Worm (Caenorhabditis elegans) whole organism, L1 larva: Measurements from ENCODE around the gene F19H6.5.
A peak's percentile ranks its signal among the peaks of the same experiment; 100 is the strongest.

ENCODE experiments used
- C04F5.9 ChIP-seq: sonication (generic microtip); optimal IDR thresholded peaks from 2 replicates; lab custom pipeline; 2016; ENCODE audit warnings: missing genetic modification characterization, missing compliant biosample characterization
- C16A3.4 ChIP-seq: fragments of 150-350 bp; optimal IDR thresholded peaks from 2 replicates; lab custom pipeline; 2014; ENCODE audit warnings: missing biosample characterization, missing genetic modification characterization
- C34B4.2 ChIP-seq: sonication (generic microtip); optimal IDR thresholded peaks from 2 replicates; lab custom pipeline; 2017; ENCODE audit warnings: mild to moderate bottlenecking, missing genetic modification characterization, missing compliant biosample characterization
- F16B12.6 ChIP-seq: fragments of 150-350 bp; optimal IDR thresholded peaks from 2 replicates; lab custom pipeline; 2014; ENCODE audit warnings: missing biosample characterization, missing genetic modification characterization
- Y116A8C.19 ChIP-seq: sonication (generic microtip); optimal IDR thresholded peaks from 2 replicates; lab custom pipeline; 2016; ENCODE audit warnings: missing compliant biosample characterization, missing genetic modification characterization, borderline replicate concordance
- aha-1 ChIP-seq: fragments of 150-350 bp; optimal IDR thresholded peaks from 2 replicates; lab custom pipeline; 2014; ENCODE audit warnings: missing biosample characterization, missing genetic modification characterization
- alr-1 ChIP-seq: fragments of 200-800 bp; sonication (Bioruptor generic); optimal IDR thresholded peaks from 2 replicates; lab custom pipeline; 2018; ENCODE audit warnings: borderline replicate concordance, mild to moderate bottlenecking, missing genetic modification characterization, missing compliant biosample characterization
- aly-2 ChIP-seq: fragments of 150-350 bp; optimal IDR thresholded peaks from 2 replicates; lab custom pipeline; 2014; ENCODE audit warnings: missing biosample characterization, missing genetic modification characterization
- ceh-8 ChIP-seq: fragments of 200-800 bp; sonication (Bioruptor generic); optimal IDR thresholded peaks from 2 replicates; lab custom pipeline; 2018; ENCODE audit warnings: mild to moderate bottlenecking, missing genetic modification characterization, moderate library complexity, missing compliant biosample characterization
- ceh-88 ChIP-seq: fragments of 200-800 bp; sonication (Bioruptor generic); IDR thresholded peaks from 2 replicates; pipeline ENCODE4 v1.3.6; 2022; ENCODE audit warnings: missing genetic modification characterization, missing compliant biosample characterization
- ceh-90 ChIP-seq: sonication (generic microtip); optimal IDR thresholded peaks from 2 replicates; lab custom pipeline; 2016; ENCODE audit warnings: missing genetic modification characterization, missing compliant biosample characterization
- ces-1 ChIP-seq: fragments of 150-350 bp; optimal IDR thresholded peaks from 2 replicates; lab custom pipeline; 2014; ENCODE audit warnings: missing biosample characterization, missing genetic modification reagents, missing genetic modification characterization
- efl-1 ChIP-seq, 4 experiments: fragments of 150-350 bp; optimal IDR thresholded peaks in 3 of 4; peaks in 1 of 4; 1 replicate in 1 of 4; 2 replicates in 3 of 4; lab custom pipeline; 2014; ENCODE audit warnings: missing biosample characterization in 2 of 4, missing genetic modification characterization in 2 of 4, missing genetic modification reagents in 2 of 4
- egl-13 ChIP-seq: sonication (generic microtip); optimal IDR thresholded peaks from 2 replicates; lab custom pipeline; 2016; ENCODE audit warnings: missing genotype, missing genetic modification reagents, missing genetic modification characterization, missing compliant biosample characterization
- egl-27 ChIP-seq, 2 experiments: fragments of 150-350 bp in 1 of 2; sonication (generic microtip); optimal IDR thresholded peaks; 3 replicates each; lab custom pipeline; 2017 to 2018; ENCODE audit warnings: missing biosample characterization in 2 of 2, missing genetic modification characterization in 2 of 2, missing genetic modification reagents in 2 of 2
- elt-2 ChIP-seq: sonication (generic microtip); optimal IDR thresholded peaks from 2 replicates; lab custom pipeline; 2016; ENCODE audit warnings: missing genetic modification characterization, mild to moderate bottlenecking, inconsistent platforms, missing compliant biosample characterization, missing genetic modification reagents
- elt-3 ChIP-seq, 6 experiments: fragments of 150-350 bp in 1 of 6; sonication (generic microtip); optimal IDR thresholded peaks; 2 replicates each; lab custom pipeline; 2017 to 2018; ENCODE audit warnings: missing biosample characterization in 6 of 6, missing genetic modification characterization in 6 of 6, inconsistent platforms in 1 of 6
- ets-5 ChIP-seq: fragments of 200-800 bp; sonication (Bioruptor generic); IDR thresholded peaks from 2 replicates; pipeline ENCODE4 v1.3.6; 2022; ENCODE audit warnings: missing genetic modification characterization, missing compliant biosample characterization
- fkh-8 ChIP-seq: sonication (generic microtip); optimal IDR thresholded peaks from 2 replicates; lab custom pipeline; 2016; ENCODE audit warnings: mild to moderate bottlenecking, missing genetic modification characterization, missing compliant biosample characterization
- fos-1 ChIP-seq: fragments of 150-350 bp; optimal IDR thresholded peaks from 2 replicates; lab custom pipeline; 2014; ENCODE audit warnings: missing biosample characterization, missing genetic modification characterization
- grh-1 ChIP-seq: fragments of 200-800 bp; sonication (Bioruptor generic); IDR thresholded peaks from 2 replicates; pipeline ENCODE4 v1.3.6; 2022; ENCODE audit warnings: missing genetic modification reagents, missing genetic modification characterization, missing compliant biosample characterization
- hlh-17 ChIP-seq: fragments of 200-800 bp; sonication (Bioruptor generic); optimal IDR thresholded peaks from 2 replicates; lab custom pipeline; 2018; ENCODE audit warnings: missing genetic modification characterization, mild to moderate bottlenecking, missing compliant biosample characterization, moderate library complexity, borderline replicate concordance
- hpl-2 ChIP-seq: fragments of 150-350 bp; optimal IDR thresholded peaks from 2 replicates; lab custom pipeline; 2014; ENCODE audit warnings: missing biosample characterization, missing genetic modification reagents, missing genetic modification characterization
- jun-1 ChIP-seq: fragments of 150-350 bp; optimal IDR thresholded peaks from 2 replicates; lab custom pipeline; 2014; ENCODE audit warnings: missing biosample characterization, missing genetic modification reagents, missing genetic modification characterization
- lin-15B ChIP-seq: fragments of 150-350 bp; sonication (generic microtip); optimal IDR thresholded peaks from 3 replicates; lab custom pipeline; 2014; ENCODE audit warnings: missing biosample characterization, missing genetic modification characterization
- lin-35 ChIP-seq, 2 experiments: fragments of 150-350 bp; optimal IDR thresholded peaks; 2 replicates each; lab custom pipeline; 2014; ENCODE audit warnings: missing biosample characterization in 2 of 2, missing genetic modification characterization in 2 of 2, missing genetic modification reagents in 2 of 2
- mab-9 ChIP-seq: fragments of 200-800 bp; sonication (Bioruptor generic); IDR thresholded peaks from 2 replicates; pipeline ENCODE4 v1.3.6; 2022; ENCODE audit warnings: missing genetic modification reagents, missing genetic modification characterization, missing compliant biosample characterization
- mef-2 ChIP-seq: fragments of 150-350 bp; optimal IDR thresholded peaks from 2 replicates; lab custom pipeline; 2014; ENCODE audit warnings: missing biosample characterization, missing genetic modification characterization
- mep-1 ChIP-seq: fragments of 150-350 bp; optimal IDR thresholded peaks from 2 replicates; lab custom pipeline; 2014; ENCODE audit warnings: missing biosample characterization, missing genetic modification characterization
- nhr-28 ChIP-seq: fragments of 150-350 bp; optimal IDR thresholded peaks from 2 replicates; lab custom pipeline; 2014; ENCODE audit warnings: missing biosample characterization, missing genetic modification characterization
- nhr-47 ChIP-seq: sonication (generic microtip); optimal IDR thresholded peaks from 2 replicates; lab custom pipeline; 2016; ENCODE audit warnings: mild to moderate bottlenecking, missing genetic modification characterization, moderate library complexity, missing compliant biosample characterization
- nhr-71 ChIP-seq: sonication (generic microtip); optimal IDR thresholded peaks from 2 replicates; lab custom pipeline; 2016; ENCODE audit warnings: mild to moderate bottlenecking, missing genetic modification characterization, moderate library complexity, missing compliant biosample characterization
- nhr-77 ChIP-seq: fragments of 150-350 bp; optimal IDR thresholded peaks from 2 replicates; lab custom pipeline; 2014; ENCODE audit warnings: missing biosample characterization, missing genetic modification characterization
- nhr-85 ChIP-seq: sonication (generic microtip); peaks from one replicate; lab custom pipeline; 2016; ENCODE audit warnings: missing genetic modification characterization, inconsistent platforms, missing compliant biosample characterization
- pag-3 ChIP-seq: sonication (generic microtip); optimal IDR thresholded peaks from 2 replicates; lab custom pipeline; 2017; ENCODE audit warnings: missing genetic modification characterization, mild to moderate bottlenecking, missing compliant biosample characterization, antibody characterized with exemption, borderline replicate concordance; ENCODE audit not compliant: insufficient read depth
- pqm-1 ChIP-seq: sonication (generic microtip); optimal IDR thresholded peaks from 3 replicates; lab custom pipeline; 2017; ENCODE audit warnings: missing biosample characterization, missing genetic modification characterization
- rnt-1 ChIP-seq: sonication (generic microtip); optimal IDR thresholded peaks from 2 replicates; lab custom pipeline; 2016; ENCODE audit warnings: mild to moderate bottlenecking, missing genetic modification characterization, moderate library complexity, missing compliant biosample characterization
- skn-1 ChIP-seq: fragments of 150-350 bp; optimal IDR thresholded peaks from 2 replicates; lab custom pipeline; 2014; ENCODE audit warnings: missing biosample characterization, missing genetic modification characterization
- snpc-4 ChIP-seq: fragments of 150-350 bp; optimal IDR thresholded peaks from 2 replicates; lab custom pipeline; 2014; ENCODE audit warnings: missing biosample characterization, missing genetic modification characterization
- sptf-1 ChIP-seq: fragments of 150-350 bp; optimal IDR thresholded peaks from 2 replicates; lab custom pipeline; 2014; ENCODE audit warnings: missing biosample characterization, missing genetic modification characterization
- sup-37 ChIP-seq: fragments of 200-800 bp; sonication (Bioruptor generic); optimal IDR thresholded peaks from 2 replicates; lab custom pipeline; 2018; ENCODE audit warnings: mild to moderate bottlenecking, missing genetic modification characterization, missing compliant biosample characterization
- swsn-7 ChIP-seq: sonication (generic microtip); optimal IDR thresholded peaks from 2 replicates; lab custom pipeline; 2016; ENCODE audit warnings: missing genetic modification characterization, missing compliant biosample characterization
- unc-62 ChIP-seq: fragments of 150-350 bp; optimal IDR thresholded peaks from 2 replicates; lab custom pipeline; 2014; ENCODE audit warnings: missing biosample characterization, missing genetic modification reagents, missing genetic modification characterization
- unc-86 ChIP-seq: sonication (generic microtip); optimal IDR thresholded peaks from 2 replicates; lab custom pipeline; 2016; ENCODE audit warnings: missing genetic modification characterization, missing compliant biosample characterization
- unc-98 ChIP-seq: fragments of 200-800 bp; sonication (Bioruptor generic); IDR thresholded peaks from 2 replicates; pipeline ENCODE4 v1.3.6; 2022; ENCODE audit warnings: missing genetic modification characterization, missing compliant biosample characterization
- vab-15 ChIP-seq: sonication (generic microtip); optimal IDR thresholded peaks from 2 replicates; lab custom pipeline; 2017; ENCODE audit warnings: missing genotype, mild to moderate bottlenecking, missing genetic modification characterization, missing compliant biosample characterization
- zag-1 ChIP-seq: fragments of 150-350 bp; optimal IDR thresholded peaks from 2 replicates; lab custom pipeline; 2014; ENCODE audit warnings: missing biosample characterization, missing genetic modification characterization
- zip-4 ChIP-seq: fragments of 200-800 bp; sonication (Bioruptor generic); optimal IDR thresholded peaks from 2 replicates; lab custom pipeline; 2018; ENCODE audit warnings: mild to moderate bottlenecking, missing genetic modification characterization, moderate library complexity, missing compliant biosample characterization

The F19H6.5 gene

DNA sequence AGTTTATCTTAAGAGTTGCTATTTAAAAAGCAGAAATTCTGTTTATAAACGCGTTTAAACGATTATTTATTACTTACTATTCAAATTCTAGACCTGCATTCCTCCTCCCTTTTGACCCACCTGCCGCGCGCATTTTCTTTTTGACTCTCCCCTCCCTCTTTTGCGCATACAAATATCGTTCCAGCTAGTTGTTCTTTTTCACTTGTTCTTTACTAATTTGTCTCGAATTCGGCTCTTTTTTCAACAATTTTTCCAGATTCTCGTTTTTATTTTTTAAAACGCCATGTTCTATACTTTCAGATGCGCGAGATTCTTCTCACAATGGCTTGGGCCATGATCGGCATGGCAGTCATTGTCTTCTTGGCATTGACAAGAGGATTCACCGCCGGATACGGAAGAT lies 684 bp upstream of the F19H6.5 start, which contains the start of gene F19H6.4:
Gene F19H6.4, plus strand, starts transcription at position 301 of the 400 bp plus-strand sequence.
- TF ChIP-seq unc-62 (no peak), mab-9 (GFP tag; lab: Robert Waterston, UW) (no peak), C16A3.4 (tag; lab: Kevin White, UChicago) (no peak), vab-15 (tag; lab: Kevin White, UChicago) (no peak), unc-98 (GFP tag; lab: Robert Waterston, UW) (no peak), elt-3 (tag; optimal IDR thresholded peaks at IDR 0.05; lab: Kevin White, UChicago) (no peak), C04F5.9 (tag; lab: Kevin White, UChicago) (no peak), aly-2 (no peak), zag-1 (tag; lab: Kevin White, UChicago) (no peak), ceh-88 (GFP tag; lab: Robert Waterston, UW) (no peak), lin-15B (tag; lab: Kevin White, UChicago) (no peak), hpl-2 (GFP tag; lab: Kevin White, UChicago) (no peak), nhr-77 (tag; lab: Kevin White, UChicago) (no peak)

- TF ChIP-seq ceh-88 (GFP tag; lab: Robert Waterston, UW) (peak; percentile 94), alr-1 (no peak), aha-1 (tag; lab: Kevin White, UChicago) (peak; percentile 92), grh-1 (GFP tag; lab: Robert Waterston, UW) (peak; percentile 92), Y116A8C.19 (tag; lab: Kevin White, UChicago) (no peak), F16B12.6 (tag; lab: Kevin White, UChicago) (no peak), sup-37 (GFP tag; lab: Kevin White, UChicago) (peak; percentile 88), ceh-90 (tag; lab: Kevin White, UChicago) (peak; percentile 15), pqm-1 (peak; percentile 89), mef-2 (tag; lab: Kevin White, UChicago) (peak; percentile 74), fos-1 (tag; lab: Kevin White, UChicago) (peak; percentile 99), hlh-17 (GFP tag; lab: Kevin White, UChicago) (no peak), pag-3 (tag; lab: Kevin White, UChicago) (peak; percentile 76), vab-15 (tag; lab: Kevin White, UChicago) (peak; percentile 4), unc-86 (tag; lab: Kevin White, UChicago) (peak; percentile 66), unc-98 (GFP tag; lab: Robert Waterston, UW) (peak; percentile 68), sptf-1 (no peak), nhr-47 (tag; lab: Kevin White, UChicago) (peak; percentile 99), nhr-28 (tag; lab: Kevin White, UChicago) (peak; percentile 64), nhr-71 (peak; percentile 98), ceh-8 (GFP tag; lab: Kevin White, UChicago) (peak; percentile 96), mab-9 (GFP tag; lab: Robert Waterston, UW) (peak; percentile 92), zip-4 (peak; percentile 94), nhr-85 (tag; lab: Kevin White, UChicago) (peak; percentile 98), egl-27 (tag; optimal IDR thresholded peaks at IDR 0.05; lab: Kevin White, UChicago) (peak; percentile 76 to 84), jun-1 (peak; percentile 99), ets-5 (no peak), skn-1 (peak; percentile 98), swsn-7 (peak; percentile 98), C34B4.2 (tag; lab: Kevin White, UChicago) (no peak), snpc-4 (peak; percentile 93), rnt-1 (tag; lab: Kevin White, UChicago) (peak; percentile 95), C16A3.4 (tag; lab: Kevin White, UChicago) (peak; percentile 99), elt-2 (peak; percentile 91), egl-13 (tag; lab: Kevin White, UChicago) (peak; percentile 96), lin-35 (GFP tag; optimal IDR thresholded peaks at IDR 0.05; lab: Kevin White, UChicago) (peak; percentile 56 to 93), ces-1 (GFP tag; lab: Kevin White, UChicago) (peak; percentile 58), efl-1 (optimal IDR thresholded peaks at IDR 0.05; lab: Kevin White, UChicago) (peak; percentile 80 to 83), efl-1 (GFP tag; optimal IDR thresholded peaks at IDR 0.05 in 1 of 2; lab: Kevin White, UChicago) (peak; percentile 52 to 96), mep-1 (peak; percentile 100), aly-2 (peak; percentile 99), nhr-77 (tag; lab: Kevin White, UChicago) (peak; percentile 99), fkh-8 (tag; lab: Kevin White, UChicago) (peak; percentile 94)
These were observed 1.7 kb downstream of the F19H6.5 start for ce11 chrX:12362951-12363486.
